Fruit fly (Drosophila melanogaster) S2 (cell line): ENCODE results near the gene WASp.

Source experiments
- CG8478 ChIP-seq: fragments of >200 bp; optimal IDR thresholded peaks from 2 replicates; lab custom pipeline; 2018
- CTCF ChIP-seq, 2 experiments: fragments of >200 bp; optimal IDR thresholded peaks; 2 replicates each; lab custom pipeline; 2018

Gene WASp

dm6 chr3R:28850662-28851257 is 18.9 kb upstream of the WASp start:
- no peak for TF ChIP-seq CTCF (optimal IDR thresholded peaks at IDR 0.05; lab: Kevin White, UChicago)
- TF ChIP-seq CG8478: no peak

dm6 chr3R:28848693-28849470 is 17.1 kb upstream of the WASp start:
- no peak for TF ChIP-seq CG8478
- no peak for TF ChIP-seq CTCF (optimal IDR thresholded peaks at IDR 0.05; lab: Kevin White, UChicago)

dm6 chr3R:28847547-28848316 is 15.9 kb upstream of the WASp start:
- TF ChIP-seq CG8478: no peak
- no peak for TF ChIP-seq CTCF (optimal IDR thresholded peaks at IDR 0.05; lab: Kevin White, UChicago)

dm6 chr3R:28846877-28847529 is 15.2 kb upstream of the WASp start:
- TF ChIP-seq CTCF (optimal IDR thresholded peaks at IDR 0.05; lab: Kevin White, UChicago) (no peak), CG8478 (no peak)

- no peak for TF ChIP-seq CTCF (optimal IDR thresholded peaks at IDR 0.05; lab: Kevin White, UChicago)
- TF ChIP-seq CG8478: no peak
Observed at dm6 chr3R:28845981-28846380, 14.2 kb upstream of the WASp start.

dm6 chr3R:28845377-28845876 is 13.6 kb upstream of the WASp start:
- TF ChIP-seq CTCF (optimal IDR thresholded peaks at IDR 0.05; lab: Kevin White, UChicago) (no peak), CG8478 (no peak)

dm6 chr3R:28844611-28845376 is 13.0 kb upstream of the WASp start, which contains the start of the genes Apc and spg:
TSS of gene Apc (minus strand) at chr3R:28844748.
TSS of gene spg (plus strand) at chr3R:28845270.
- TF ChIP-seq CG8478 (no peak), CTCF (optimal IDR thresholded peaks at IDR 0.05; lab: Kevin White, UChicago) (peak; percentile 59 to 63)

dm6 chr3R:28843776-28844610 is 12.2 kb upstream of the WASp start:
- TF ChIP-seq CG8478: no peak
- no peak for TF ChIP-seq CTCF (optimal IDR thresholded peaks at IDR 0.05; lab: Kevin White, UChicago)

dm6 chr3R:28842431-28842830 is 10.6 kb upstream of the WASp start:
- TF ChIP-seq CG8478 (no peak), CTCF (optimal IDR thresholded peaks at IDR 0.05; lab: Kevin White, UChicago) (no peak)

- no peak for TF ChIP-seq CG8478
- no peak for TF ChIP-seq CTCF (optimal IDR thresholded peaks at IDR 0.05; lab: Kevin White, UChicago)
Observed at dm6 chr3R:28841968-28842367, 10.1 kb upstream of the WASp start.

- TF ChIP-seq CTCF (optimal IDR thresholded peaks at IDR 0.05; lab: Kevin White, UChicago) (no peak), CG8478 (no peak)
Observed at dm6 chr3R:28840620-28841019, 8.8 kb upstream of the WASp start.

- TF ChIP-seq CTCF (optimal IDR thresholded peaks at IDR 0.05; lab: Kevin White, UChicago) (no peak), CG8478 (no peak)
Observed at dm6 chr3R:28831172-28831571, 652 bp downstream of the WASp start.

dm6 chr3R:28830746-28831145 is 1.1 kb downstream of the WASp start:
- no peak for TF ChIP-seq CTCF (optimal IDR thresholded peaks at IDR 0.05; lab: Kevin White, UChicago)
- no peak for TF ChIP-seq CG8478
